Worm (Caenorhabditis elegans) whole organism, L4/young adult: ENCODE data around the gene T12G3.2.

ENCODE experiments used
- W03F9.2 ChIP-seq: fragments of 150-350 bp; optimal IDR thresholded peaks from 2 replicates; lab custom pipeline; 2014; ENCODE audit warnings: missing biosample characterization, missing genetic modification characterization
- dao-5 ChIP-seq: sonication (generic microtip); optimal IDR thresholded peaks from 2 replicates; lab custom pipeline; 2016; ENCODE audit warnings: missing genotype, missing genetic modification characterization, moderate library complexity, missing compliant biosample characterization
- him-1 ChIP-seq: sonication (generic microtip); optimal IDR thresholded peaks from 2 replicates; lab custom pipeline; 2016; ENCODE audit warnings: missing genotype, missing genetic modification reagents, missing genetic modification characterization, missing compliant biosample characterization

T12G3.2 gene

ce11 chrIV:12009046-12009674, 37.6 kb downstream of the T12G3.2 start:
- TF ChIP-seq him-1 (tag; lab: Kevin White, UChicago) (no peak), dao-5 (no peak), W03F9.2 (tag; lab: Kevin White, UChicago) (no peak)

DNA sequence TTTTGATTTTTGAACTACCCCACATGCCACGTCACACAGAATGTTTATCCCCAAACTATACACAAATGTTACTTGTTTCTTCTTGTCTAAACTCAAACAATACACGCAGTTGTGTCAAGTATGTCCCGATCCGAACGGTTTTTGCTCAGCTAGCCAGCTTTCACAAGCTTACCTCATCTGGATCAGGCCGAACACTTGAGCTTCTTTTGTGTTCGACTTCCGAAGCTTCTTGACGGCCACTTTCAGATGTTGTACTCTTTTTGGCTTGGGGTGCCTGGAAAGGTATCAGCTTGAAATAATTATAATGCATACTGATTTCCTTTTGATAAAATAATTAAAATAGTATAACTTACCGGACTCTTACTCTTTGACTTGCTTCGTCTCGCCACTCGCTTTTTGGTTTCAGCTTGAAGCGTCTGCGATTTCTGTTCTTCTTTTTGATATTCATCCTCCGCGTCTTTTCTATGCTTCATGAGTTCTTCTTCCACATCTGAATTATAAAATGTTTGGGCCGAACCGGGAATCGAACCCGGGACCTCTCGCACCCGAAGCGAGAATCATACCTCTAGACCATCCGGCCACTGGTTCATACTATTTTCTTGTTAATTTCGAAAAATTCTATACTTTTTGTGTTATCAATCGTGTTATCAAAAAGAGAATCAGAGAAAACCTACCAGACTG, 41.5 kb downstream of the T12G3.2 start:
- TF ChIP-seq W03F9.2 (tag; lab: Kevin White, UChicago): no peak
- TF ChIP-seq him-1 (tag; lab: Kevin White, UChicago): no peak
- no peak for TF ChIP-seq dao-5
